Fruit fly (Drosophila melanogaster): Measurements from ENCODE around the gene Bre1.

DNA sequence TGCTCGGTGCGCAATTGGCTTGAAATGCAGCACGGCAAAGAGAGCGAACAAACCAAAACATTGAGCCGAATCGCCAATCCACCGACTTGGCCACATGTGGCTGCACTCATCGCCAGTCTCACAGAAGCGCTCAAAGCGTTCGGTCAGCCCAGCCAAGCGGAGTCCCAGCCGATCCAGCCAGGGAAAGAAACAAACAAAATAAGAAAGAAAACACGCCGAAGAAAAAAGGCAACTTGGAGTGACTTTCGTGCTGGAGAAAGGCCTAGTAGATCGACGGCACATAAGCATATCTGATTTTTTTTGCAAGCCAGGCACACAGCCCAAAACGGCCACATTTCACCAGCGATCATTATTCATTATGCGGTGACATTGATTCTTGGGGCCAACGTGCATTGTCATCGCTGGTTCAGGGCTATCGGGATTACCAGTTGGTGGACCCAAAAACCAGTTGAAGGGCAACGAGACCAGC lies 8.1 kb upstream of the Bre1 start:
- TF ChIP-seq HmgZ (tag; optimal IDR thresholded peaks at IDR 0.05) (no peak), CG32532 (GFP tag; IDR thresholded peaks at IDR 0.05) (no peak), fd96Cb (tag; optimal IDR thresholded peaks at IDR 0.05) (no peak), Nf-YC (tag; optimal IDR thresholded peaks at IDR 0.05) (no peak), B-H1 (GFP tag; IDR thresholded peaks at IDR 0.05) (no peak), Lhr (GFP tag; optimal IDR thresholded peaks at IDR 0.05) (no peak), CG15269 (tag; optimal IDR thresholded peaks at IDR 0.05) (peak; percentile 19)

Data from whole organism, embryonic.